Worm (Caenorhabditis elegans): ENCODE data around the gene srbc-36.

DNA sequence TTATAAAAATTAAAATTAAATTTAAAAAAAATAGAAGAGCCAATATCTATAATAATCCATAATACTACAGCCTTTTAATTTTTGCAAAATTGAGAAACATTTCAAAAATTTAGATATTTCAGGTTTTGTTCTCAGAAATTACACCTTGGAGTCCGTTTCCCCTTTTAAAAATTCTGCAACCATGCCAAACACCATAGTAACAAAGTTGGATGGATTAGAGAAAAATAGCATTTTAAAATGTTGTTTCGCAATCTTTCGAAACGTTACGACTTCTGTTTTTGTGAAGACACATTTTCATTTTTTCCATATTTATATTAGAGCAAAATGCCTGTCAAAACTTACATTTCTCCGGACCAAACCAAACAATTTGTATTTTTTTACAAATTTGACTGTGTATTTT lies 34.6 kb upstream of the srbc-36 start, which contains the start of gene T24A6.7:
- TF ChIP-seq unc-62 (GFP tag; optimal IDR thresholded peaks at IDR 0.05 in 1 of 2) (no peak), unc-62 (tag; optimal IDR thresholded peaks at IDR 0.05) (no peak), mdl-1 (tag; optimal IDR thresholded peaks at IDR 0.05) (no peak), nhr-77 (tag; optimal IDR thresholded peaks at IDR 0.05) (no peak), pqm-1 (tag; optimal IDR thresholded peaks at IDR 0.05) (no peak), lin-15B (tag; optimal IDR thresholded peaks at IDR 0.05) (no peak), T20F7.1 (GFP tag; optimal IDR thresholded peaks at IDR 0.05) (no peak), dmd-6 (GFP tag; IDR thresholded peaks at IDR 0.05) (no peak), nhr-10 (tag; optimal IDR thresholded peaks at IDR 0.05) (no peak), ces-1 (GFP tag; optimal IDR thresholded peaks at IDR 0.05) (no peak), ceh-28 (tag; optimal IDR thresholded peaks at IDR 0.05) (no peak), nhr-28 (tag; optimal IDR thresholded peaks at IDR 0.05) (no peak), attf-4 (tag; optimal IDR thresholded peaks at IDR 0.05) (no peak), fkh-10 (GFP tag; optimal IDR thresholded peaks at IDR 0.05) (no peak), T26A8.4 (GFP tag; IDR thresholded peaks at IDR 0.05) (no peak)

Measured in whole organism, L4 larva.